Worm (Caenorhabditis elegans): ENCODE data around the gene cyp-33B1.

- TF ChIP-seq ceh-39 (tag; optimal IDR thresholded peaks at IDR 0.05) (no peak), ham-2 (GFP tag; optimal IDR thresholded peaks at IDR 0.05) (no peak), flh-1 (GFP tag; optimal IDR thresholded peaks at IDR 0.05) (no peak), unc-39 (tag; optimal IDR thresholded peaks at IDR 0.05) (no peak), nhr-2 (tag; optimal IDR thresholded peaks at IDR 0.05) (no peak), ceh-83 (GFP tag; optimal IDR thresholded peaks at IDR 0.05) (no peak), unc-120 (tag; optimal IDR thresholded peaks at IDR 0.05; ENCODE audit: poor library complexity, severe bottlenecking) (no peak), nhr-76 (tag; optimal IDR thresholded peaks at IDR 0.05) (no peak), ztf-11 (tag; optimal IDR thresholded peaks at IDR 0.05) (no peak), blmp-1 (tag; optimal IDR thresholded peaks at IDR 0.05) (no peak), unc-62 (GFP tag; optimal IDR thresholded peaks at IDR 0.05) (no peak), lsy-2 (tag; optimal IDR thresholded peaks at IDR 0.05) (no peak), lin-13 (tag; optimal IDR thresholded peaks at IDR 0.05) (no peak)
Observed at ce11 chrV:9078067-9078581, 37.0 kb downstream of the cyp-33B1 start.

All from whole organism, mixed stage, embryonic.